Worm (Caenorhabditis elegans): ENCODE results near the gene Y102A11A.5.

ce11 chrX:2075169-2075568, 43.8 kb upstream of the Y102A11A.5 start:
- TF ChIP-seq nhr-237 (tag; optimal IDR thresholded peaks at IDR 0.05), result no peak
- TF ChIP-seq ama-1 (optimal IDR thresholded peaks at IDR 0.05), result no peak

Measured in whole organism, L2 larva.